Fruit fly (Drosophila melanogaster) whole organism, embryonic: ENCODE results near the gene CG42395.

Experiments used
- Atf-2 ChIP-seq: fragments of 200-800 bp; sonication (Bioruptor generic); optimal IDR thresholded peaks from 2 replicates; lab custom pipeline; 2016; ENCODE audit warnings: missing biosample characterization, missing genetic modification characterization
- Bteb2 ChIP-seq: fragments of 200-800 bp; sonication (Bioruptor generic); optimal IDR thresholded peaks from 2 replicates; lab custom pipeline; 2016; ENCODE audit warnings: missing biosample characterization, missing genetic modification characterization
- CG10209 ChIP-seq: fragments of 200-800 bp; sonication (Bioruptor generic); optimal IDR thresholded peaks from 3 replicates; lab custom pipeline; 2017; ENCODE audit warnings: missing biosample characterization, mild to moderate bottlenecking, missing genetic modification characterization, missing genetic modification reagents
- CG10267 ChIP-seq: fragments of 200-800 bp; sonication (Bioruptor generic); optimal IDR thresholded peaks from 2 replicates; lab custom pipeline; 2018; ENCODE audit warnings: missing biosample characterization, mild to moderate bottlenecking, missing genetic modification characterization, moderate library complexity
- CG10979 ChIP-seq: fragments of 200-800 bp; sonication (Bioruptor generic); optimal IDR thresholded peaks from 2 replicates; lab custom pipeline; 2018; ENCODE audit warnings: missing biosample characterization, mild to moderate bottlenecking, missing genetic modification characterization, moderate library complexity
- CG13287 ChIP-seq: fragments of 200-800 bp; sonication (Bioruptor generic); IDR thresholded peaks from 2 replicates; pipeline ENCODE4 v1.3.6; 2022; ENCODE audit warnings: missing biosample characterization, missing genetic modification characterization; ENCODE audit not compliant: partially characterized antibody
- CG13775 ChIP-seq: fragments of 200-800 bp; sonication (Bioruptor generic); optimal IDR thresholded peaks from 3 replicates; lab custom pipeline; 2017; ENCODE audit warnings: missing biosample characterization, mild to moderate bottlenecking, missing genetic modification characterization
- CG14441 ChIP-seq: fragments of 200-800 bp; sonication (Bioruptor generic); IDR thresholded peaks from 2 replicates; pipeline ENCODE4 v1.3.6; 2022; ENCODE audit warnings: missing biosample characterization, missing genetic modification characterization
- CG1602 ChIP-seq: fragments of 200-800 bp; sonication (Bioruptor generic); optimal IDR thresholded peaks from 3 replicates; lab custom pipeline; 2016; ENCODE audit warnings: missing biosample characterization, missing genetic modification characterization
- CG16863 ChIP-seq: fragments of 200-800 bp; sonication (Bioruptor generic); optimal IDR thresholded peaks from 3 replicates; lab custom pipeline; 2016; ENCODE audit warnings: missing biosample characterization, missing genetic modification characterization
- CG18011 ChIP-seq: fragments of 200-800 bp; sonication (Bioruptor generic); optimal IDR thresholded peaks from 2 replicates; lab custom pipeline; 2017; ENCODE audit warnings: missing biosample characterization, missing genetic modification characterization, mild to moderate bottlenecking, moderate library complexity, missing genotype
- CG1832 ChIP-seq: fragments of 200-800 bp; sonication (Bioruptor generic); optimal IDR thresholded peaks from 2 replicates; lab custom pipeline; 2017; ENCODE audit warnings: missing biosample characterization, mild to moderate bottlenecking, missing genetic modification characterization, inconsistent platforms
- CG2889 ChIP-seq: fragments of 200-800 bp; sonication (Bioruptor generic); IDR thresholded peaks from 3 replicates; pipeline ENCODE4 v1.3.6; 2022; ENCODE audit warnings: missing biosample characterization, missing genetic modification characterization
- CG30403 ChIP-seq: fragments of 200-800 bp; sonication (Bioruptor generic); optimal IDR thresholded peaks from 3 replicates; lab custom pipeline; 2016; ENCODE audit warnings: missing biosample characterization, missing genetic modification characterization
- CG3065 ChIP-seq: fragments of 200-800 bp; sonication (Bioruptor generic); optimal IDR thresholded peaks from 2 replicates; lab custom pipeline; 2016; ENCODE audit warnings: missing biosample characterization, missing genetic modification characterization
- CG31441 ChIP-seq: fragments of 200-800 bp; sonication (Bioruptor generic); IDR thresholded peaks from 2 replicates; pipeline ENCODE4 v1.3.6; 2022; ENCODE audit warnings: missing biosample characterization, missing genetic modification characterization
- CG3838 ChIP-seq: fragments of 200-800 bp; sonication (Bioruptor generic); optimal IDR thresholded peaks from 3 replicates; lab custom pipeline; 2016; ENCODE audit warnings: missing biosample characterization, missing genetic modification characterization
- CG4282 ChIP-seq: fragments of 200-800 bp; sonication (Bioruptor generic); optimal IDR thresholded peaks from 2 replicates; lab custom pipeline; 2016; ENCODE audit warnings: missing biosample characterization, missing genetic modification characterization
- CG8478 ChIP-seq: fragments of >200 bp; optimal IDR thresholded peaks from 2 replicates; lab custom pipeline; 2018
- CG8765 ChIP-seq: fragments of 200-800 bp; sonication (Bioruptor generic); IDR thresholded peaks from 2 replicates; pipeline ENCODE4 v1.3.6; 2022; ENCODE audit warnings: missing biosample characterization, missing genetic modification characterization
- CG9215 ChIP-seq: fragments of 200-800 bp; sonication (Bioruptor generic); IDR thresholded peaks from 2 replicates; pipeline ENCODE4 v1.3.6; 2022; ENCODE audit warnings: missing biosample characterization, missing genetic modification characterization
- CG9817 ChIP-seq: fragments of 200-800 bp; sonication (Bioruptor generic); optimal IDR thresholded peaks from 2 replicates; lab custom pipeline; 2018; ENCODE audit warnings: missing biosample characterization, mild to moderate bottlenecking, missing genetic modification characterization, moderate library complexity
- Doc2 ChIP-seq: fragments of 200-800 bp; sonication (Bioruptor generic); IDR thresholded peaks from 2 replicates; pipeline ENCODE4 v1.3.6; 2022; ENCODE audit warnings: missing biosample characterization, missing genetic modification characterization
- Hr39 ChIP-seq: fragments of >200 bp; optimal IDR thresholded peaks from 2 replicates; lab custom pipeline; 2017
- Lim3 ChIP-seq: fragments of 200-800 bp; sonication (Bioruptor generic); IDR thresholded peaks from 2 replicates; pipeline ENCODE4 v1.3.6; 2022; ENCODE audit warnings: missing biosample characterization, missing genetic modification characterization
- Lpt ChIP-seq: fragments of >200 bp; optimal IDR thresholded peaks from 2 replicates; lab custom pipeline; 2018; ENCODE audit warnings: missing biosample characterization, missing genetic modification characterization
- NC2α ChIP-seq: fragments of 200-800 bp; sonication (Bioruptor generic); optimal IDR thresholded peaks from 2 replicates; lab custom pipeline; 2016; ENCODE audit warnings: missing biosample characterization, missing genetic modification characterization
- NfI ChIP-seq: fragments of 200-800 bp; sonication (Bioruptor generic); optimal IDR thresholded peaks from 3 replicates; lab custom pipeline; 2018; ENCODE audit warnings: missing biosample characterization, mild to moderate bottlenecking, missing genetic modification characterization, moderate library complexity
- Sin3A ChIP-seq: fragments of >200 bp; optimal IDR thresholded peaks from 2 replicates; lab custom pipeline; 2018
- Six4 ChIP-seq: fragments of 200-800 bp; sonication (Bioruptor generic); optimal IDR thresholded peaks from 2 replicates; lab custom pipeline; 2016; ENCODE audit warnings: missing biosample characterization, missing genetic modification characterization
- TFAM ChIP-seq: fragments of 200-800 bp; sonication (Bioruptor generic); optimal IDR thresholded peaks from 2 replicates; lab custom pipeline; 2017; ENCODE audit warnings: missing biosample characterization, missing genetic modification characterization, inconsistent platforms
- Taf1 ChIP-seq: fragments of 200-800 bp; sonication (Bioruptor generic); IDR thresholded peaks from 2 replicates; pipeline ENCODE4 v1.3.6; 2022; ENCODE audit warnings: missing biosample characterization, missing genetic modification characterization
- YL-1 ChIP-seq: fragments of 200-800 bp; sonication (Bioruptor generic); optimal IDR thresholded peaks from 3 replicates; lab custom pipeline; 2017; ENCODE audit warnings: missing biosample characterization, mild to moderate bottlenecking, missing genetic modification characterization
- ab ChIP-seq: fragments of 200-800 bp; sonication (Bioruptor generic); optimal IDR thresholded peaks from 2 replicates; lab custom pipeline; 2016; ENCODE audit warnings: missing biosample characterization, missing genetic modification characterization
- abd-A ChIP-seq: fragments of 200-800 bp; sonication (Bioruptor generic); optimal IDR thresholded peaks from 3 replicates; lab custom pipeline; 2019; ENCODE audit warnings: missing biosample characterization, mild to moderate bottlenecking, missing genetic modification characterization, moderate library complexity
- ash1 ChIP-seq: fragments of 200-800 bp; sonication (Bioruptor generic); optimal IDR thresholded peaks from 2 replicates; lab custom pipeline; 2018; ENCODE audit warnings: missing biosample characterization, mild to moderate bottlenecking, missing genetic modification characterization
- bbx ChIP-seq: fragments of 200-800 bp; sonication (Bioruptor generic); IDR thresholded peaks from 2 replicates; pipeline ENCODE4 v1.3.6; 2022; ENCODE audit warnings: missing biosample characterization, missing genetic modification characterization; ENCODE audit not compliant: partially characterized antibody
- chm ChIP-seq: fragments of 200-800 bp; sonication (Bioruptor generic); IDR thresholded peaks from 2 replicates; pipeline ENCODE4 v1.3.6; 2022; ENCODE audit warnings: missing biosample characterization, missing genetic modification characterization
- ci ChIP-seq: fragments of 200-800 bp; sonication (Bioruptor generic); IDR thresholded peaks from 3 replicates; pipeline ENCODE4 v1.3.6; 2022; ENCODE audit warnings: missing biosample characterization, missing genetic modification characterization
- corto ChIP-seq: fragments of 200-800 bp; sonication (Bioruptor generic); optimal IDR thresholded peaks from 2 replicates; lab custom pipeline; 2016; ENCODE audit warnings: missing biosample characterization, mild to moderate bottlenecking, missing genetic modification characterization, moderate library complexity
- dan ChIP-seq: fragments of 200-800 bp; sonication (Bioruptor generic); IDR thresholded peaks from 2 replicates; pipeline ENCODE4 v1.3.6; 2022; ENCODE audit warnings: missing biosample characterization, missing genetic modification characterization
- danr ChIP-seq: fragments of 200-800 bp; sonication (Bioruptor generic); IDR thresholded peaks from 2 replicates; pipeline ENCODE4 v1.3.6; 2022; ENCODE audit warnings: missing biosample characterization, missing genetic modification characterization
- dm ChIP-seq: fragments of 200-800 bp; sonication (Bioruptor generic); optimal IDR thresholded peaks from 3 replicates; lab custom pipeline; 2016; ENCODE audit warnings: missing biosample characterization, missing genetic modification characterization
- kay ChIP-seq: fragments of 200-800 bp; sonication (Bioruptor generic); optimal IDR thresholded peaks from 2 replicates; lab custom pipeline; 2016; ENCODE audit warnings: missing biosample characterization, missing genetic modification characterization
- lola ChIP-seq, 3 experiments: fragments of >200 bp in 2 of 3; fragments of 200-800 bp in 1 of 3; sonication (Bioruptor generic) in 1 of 3; optimal IDR thresholded peaks; 2 replicates each; lab custom pipeline; 2017 to 2019; ENCODE audit warnings: missing biosample characterization in 3 of 3, missing genetic modification characterization in 3 of 3, mild to moderate bottlenecking in 1 of 3, moderate library complexity in 1 of 3
- mam ChIP-seq: fragments of 200-800 bp; sonication (Bioruptor generic); optimal IDR thresholded peaks from 3 replicates; lab custom pipeline; 2016; ENCODE audit warnings: missing biosample characterization, missing genetic modification characterization
- nerfin-2 ChIP-seq: fragments of 200-800 bp; sonication (Bioruptor generic); IDR thresholded peaks from 2 replicates; pipeline ENCODE4 v1.3.6; 2022; ENCODE audit warnings: missing biosample characterization, missing genetic modification characterization; ENCODE audit not compliant: partially characterized antibody
- p53 ChIP-seq: fragments of 200-800 bp; sonication (Bioruptor generic); optimal IDR thresholded peaks from 2 replicates; lab custom pipeline; 2016; ENCODE audit warnings: missing biosample characterization, missing genetic modification characterization
- pros ChIP-seq: fragments of 200-800 bp; sonication (Bioruptor generic); optimal IDR thresholded peaks from 3 replicates; lab custom pipeline; 2019; ENCODE audit warnings: missing biosample characterization, mild to moderate bottlenecking, missing genetic modification characterization, moderate library complexity
- slou ChIP-seq: fragments of 200-800 bp; sonication (Bioruptor generic); optimal IDR thresholded peaks from 3 replicates; lab custom pipeline; 2016; ENCODE audit warnings: missing biosample characterization, missing genetic modification characterization
- sr ChIP-seq: fragments of 200-800 bp; sonication (Bioruptor generic); IDR thresholded peaks from 3 replicates; pipeline ENCODE4 v1.3.6; 2022; ENCODE audit warnings: missing biosample characterization, missing genetic modification characterization
- stc ChIP-seq: fragments of 200-800 bp; sonication (Bioruptor generic); IDR thresholded peaks from 2 replicates; pipeline ENCODE4 v1.3.6; 2022; ENCODE audit warnings: missing biosample characterization, missing genetic modification characterization

The CG42395 gene

DNA sequence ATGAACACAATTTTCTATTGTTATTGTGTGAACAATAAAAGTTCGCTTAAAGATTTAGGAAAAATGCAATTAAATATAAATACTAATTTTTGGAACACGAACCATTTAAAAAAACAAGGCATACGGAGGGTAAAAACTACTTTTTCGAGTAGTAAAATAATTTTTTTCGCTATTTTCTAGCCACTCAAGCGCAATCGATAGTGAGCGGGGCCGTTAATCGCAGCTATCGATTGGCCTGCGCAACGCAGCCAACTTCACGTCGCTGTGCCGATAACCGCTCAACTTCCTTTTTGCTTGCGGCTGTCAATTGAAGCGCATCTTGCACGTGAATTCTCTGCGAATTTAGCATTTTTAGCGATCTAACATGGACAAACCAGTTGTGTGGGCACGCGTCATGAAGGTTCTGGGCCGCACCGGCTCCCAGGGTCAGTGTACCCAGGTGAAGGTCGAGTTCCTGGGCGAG, 21.7 kb downstream of the CG42395 start, which contains the start of gene RpS28b (continued):
- peak; percentile 77 for TF ChIP-seq CG3838
- TF ChIP-seq CG3065 (GFP tag; lab: Kevin White, UChicago) = no peak
- TF ChIP-seq Lim3 (GFP tag; lab: Robert Waterston, UW) = 0 out of 2 replicates have a peak, but pooled peaks have one; percentile 30
- peak; percentile 74 for TF ChIP-seq CG8765 (GFP tag; lab: Robert Waterston, UW)
- TF ChIP-seq ash1 (GFP tag; lab: Kevin White, UChicago) = peak; percentile 93
- TF ChIP-seq CG10209 = peak; percentile 92
- TF ChIP-seq CG9817 (tag; lab: Kevin White, UChicago) = peak; percentile 87
- no peak for TF ChIP-seq abd-A
- TF ChIP-seq CG14441 (GFP tag; lab: Robert Waterston, UW) = peak; percentile 87
- peak; percentile 82 for TF ChIP-seq slou (GFP tag; lab: Kevin White, UChicago)
- TF ChIP-seq Atf-2 (GFP tag; lab: Kevin White, UChicago) = peak; percentile 83
- peak; percentile 66 for TF ChIP-seq TFAM (GFP tag; lab: Kevin White, UChicago)
- peak in 1 of 3 experiments; percentile 28 for TF ChIP-seq lola (GFP tag; optimal IDR thresholded peaks at IDR 0.05; lab: Kevin White, UChicago)
- peak; percentile 83 for TF ChIP-seq NC2α
- peak; percentile 57 for TF ChIP-seq CG13287 (GFP tag; lab: Robert Waterston, UW)
- no peak for TF ChIP-seq CG8478
- peak; percentile 81 for TF ChIP-seq bbx
- TF ChIP-seq stc (GFP tag; lab: Robert Waterston, UW) = peak; percentile 81
- peak; percentile 92 for TF ChIP-seq dm (GFP tag; lab: Kevin White, UChicago)
- TF ChIP-seq CG1602 (GFP tag; lab: Kevin White, UChicago) = peak; percentile 39
- TF ChIP-seq ab (GFP tag; lab: Kevin White, UChicago) = peak; percentile 34
- TF ChIP-seq Hr39 = no peak
- peak; percentile 78 for TF ChIP-seq CG4282 (GFP tag; lab: Kevin White, UChicago)
- no peak for TF ChIP-seq dan (GFP tag; lab: Robert Waterston, UW)
- TF ChIP-seq corto (GFP tag; lab: Kevin White, UChicago) = no peak
- TF ChIP-seq CG30403 (GFP tag; lab: Kevin White, UChicago) = peak; percentile 37
- peak; percentile 94 for TF ChIP-seq YL-1 (GFP tag; lab: Kevin White, UChicago)
- peak; percentile 95 for TF ChIP-seq sr (GFP tag; lab: Robert Waterston, UW)
- TF ChIP-seq ci (GFP tag; lab: Robert Waterston, UW) = peak; percentile 98
- TF ChIP-seq kay (GFP tag; lab: Kevin White, UChicago) = no peak
- no peak for TF ChIP-seq Lpt (GFP tag; lab: Kevin White, UChicago)
- peak; percentile 97 for TF ChIP-seq chm (GFP tag; lab: Robert Waterston, UW)
- peak; percentile 13 for TF ChIP-seq CG10267
- peak; percentile 52; the same call in 1 of the 2 replicates for TF ChIP-seq nerfin-2 (GFP tag; lab: Robert Waterston, UW)
- TF ChIP-seq Sin3A (lab: Kevin White, UChicago) = peak; percentile 35
- peak; percentile 79 for TF ChIP-seq mam (GFP tag; lab: Kevin White, UChicago)
- peak; percentile 78 for TF ChIP-seq CG16863 (GFP tag; lab: Kevin White, UChicago)
- peak; percentile 51; the same call in 1 of the 2 replicates for TF ChIP-seq Taf1 (GFP tag; lab: Robert Waterston, UW)
- TF ChIP-seq CG1832 (GFP tag; lab: Kevin White, UChicago) = no peak
- peak; percentile 51 for TF ChIP-seq CG10979 (tag; lab: Kevin White, UChicago)
- peak; percentile 39 for TF ChIP-seq CG31441 (GFP tag; lab: Robert Waterston, UW)
- TF ChIP-seq Doc2 = peak; percentile 71; the same call in 1 of the 2 replicates
- TF ChIP-seq danr (GFP tag; lab: Robert Waterston, UW) = peak; percentile 57; the same call in 1 of the 2 replicates
- TF ChIP-seq CG9215 (GFP tag; lab: Robert Waterston, UW) = peak; percentile 73
- TF ChIP-seq CG2889 (GFP tag; lab: Robert Waterston, UW) = peak; percentile 82
- peak; percentile 73 for TF ChIP-seq CG18011 (GFP tag; lab: Kevin White, UChicago)
- TF ChIP-seq p53 = peak; percentile 84
- peak; percentile 48 for TF ChIP-seq Six4 (GFP tag; lab: Kevin White, UChicago)
- TF ChIP-seq Bteb2 (GFP tag; lab: Kevin White, UChicago) = peak; percentile 64
- peak; percentile 93 for TF ChIP-seq CG13775 (GFP tag; lab: Kevin White, UChicago)
- peak; percentile 96 for TF ChIP-seq NfI
- TF ChIP-seq pros (GFP tag; lab: Kevin White, UChicago) = peak; percentile 10
